Fruit fly (Drosophila melanogaster) whole organism, embryonic: Measurements from ENCODE around the gene CG10147.
A peak's percentile ranks its signal among the peaks of the same experiment; 100 is the strongest.

Experiments
- Atf-2 ChIP-seq: fragments of 200-800 bp; sonication (Bioruptor generic); optimal IDR thresholded peaks from 2 replicates; lab custom pipeline; 2016; ENCODE audit warnings: missing biosample characterization, missing genetic modification characterization
- Bgb ChIP-seq: fragments of 200-800 bp; sonication (Bioruptor generic); IDR thresholded peaks from 2 replicates; pipeline ENCODE4 v1.3.6; 2022; ENCODE audit warnings: missing biosample characterization, missing genetic modification characterization; ENCODE audit not compliant: partially characterized antibody
- CG11093 ChIP-seq: fragments of 200-800 bp; sonication (Bioruptor generic); IDR thresholded peaks from 3 replicates; pipeline ENCODE4 v1.3.6; 2022; ENCODE audit warnings: missing biosample characterization, missing genetic modification characterization
- CG11247 ChIP-seq: fragments of 200-800 bp; sonication (Bioruptor generic); IDR thresholded peaks from 2 replicates; pipeline ENCODE4 v1.3.6; 2022; ENCODE audit warnings: missing biosample characterization, missing genetic modification characterization
- CG12236 ChIP-seq: fragments of 200-800 bp; sonication (Bioruptor generic); optimal IDR thresholded peaks from 2 replicates; lab custom pipeline; 2016; ENCODE audit warnings: missing biosample characterization, missing genetic modification characterization
- CG12769 ChIP-seq: fragments of 200-800 bp; sonication (Bioruptor generic); optimal IDR thresholded peaks from 2 replicates; lab custom pipeline; 2019; ENCODE audit warnings: missing biosample characterization, mild to moderate bottlenecking, missing genetic modification characterization, moderate library complexity
- CG18011 ChIP-seq: fragments of 200-800 bp; sonication (Bioruptor generic); optimal IDR thresholded peaks from 2 replicates; lab custom pipeline; 2017; ENCODE audit warnings: missing biosample characterization, missing genetic modification characterization, mild to moderate bottlenecking, moderate library complexity, missing genotype
- CG18476 ChIP-seq: fragments of 200-800 bp; sonication (Bioruptor generic); optimal IDR thresholded peaks from 2 replicates; lab custom pipeline; 2016; ENCODE audit warnings: missing biosample characterization, mild to moderate bottlenecking, missing genetic modification characterization
- CG18619 ChIP-seq: fragments of 200-800 bp; sonication (Bioruptor generic); optimal IDR thresholded peaks from 3 replicates; lab custom pipeline; 2017; ENCODE audit warnings: missing biosample characterization, mild to moderate bottlenecking, missing genetic modification characterization
- CG2129 ChIP-seq: fragments of 200-800 bp; sonication (Bioruptor generic); IDR thresholded peaks from 2 replicates; pipeline ENCODE4 v1.3.6; 2022; ENCODE audit warnings: missing biosample characterization, missing genetic modification characterization; ENCODE audit not compliant: partially characterized antibody
- CG31441 ChIP-seq: fragments of 200-800 bp; sonication (Bioruptor generic); IDR thresholded peaks from 2 replicates; pipeline ENCODE4 v1.3.6; 2022; ENCODE audit warnings: missing biosample characterization, missing genetic modification characterization
- CG4328 ChIP-seq: fragments of 200-800 bp; sonication (Bioruptor generic); optimal IDR thresholded peaks from 3 replicates; lab custom pipeline; 2017; ENCODE audit warnings: missing biosample characterization, missing genetic modification reagents, missing genetic modification characterization
- CG4820 ChIP-seq: fragments of 200-800 bp; sonication (Bioruptor generic); optimal IDR thresholded peaks from 3 replicates; lab custom pipeline; 2016; ENCODE audit warnings: missing biosample characterization, missing genetic modification characterization
- CG7372 ChIP-seq: fragments of 200-800 bp; sonication (Bioruptor generic); IDR thresholded peaks from 2 replicates; pipeline ENCODE4 v1.3.6; 2022; ENCODE audit warnings: missing biosample characterization, missing genetic modification characterization
- CG7928 ChIP-seq: fragments of 200-800 bp; sonication (Bioruptor generic); optimal IDR thresholded peaks from 2 replicates; lab custom pipeline; 2017; ENCODE audit warnings: missing biosample characterization, mild to moderate bottlenecking, missing genetic modification characterization
- CG9932 ChIP-seq: fragments of 200-800 bp; sonication (Bioruptor generic); IDR thresholded peaks from 2 replicates; pipeline ENCODE4 v1.3.6; 2022; ENCODE audit warnings: missing biosample characterization, missing genetic modification characterization
- Camta ChIP-seq: fragments of 200-800 bp; sonication (Bioruptor generic); optimal IDR thresholded peaks from 2 replicates; lab custom pipeline; 2016; ENCODE audit warnings: missing biosample characterization, missing genetic modification characterization
- D ChIP-seq, 2 experiments: fragments of 200-800 bp in 1 of 2; fragments of >200 bp in 1 of 2; sonication (Bioruptor generic) in 1 of 2; optimal IDR thresholded peaks; 2 replicates in 1 of 2; 3 replicates in 1 of 2; lab custom pipeline; 2017; ENCODE audit warnings: mild to moderate bottlenecking in 1 of 2, missing biosample characterization in 1 of 2, missing genetic modification characterization in 1 of 2, missing genetic modification reagents in 1 of 2
- Dref ChIP-seq: fragments of 200-800 bp; sonication (Bioruptor generic); IDR thresholded peaks from 2 replicates; pipeline ENCODE4 v1.3.6; 2022; ENCODE audit warnings: missing biosample characterization, missing genetic modification characterization
- Jarid2 ChIP-seq: fragments of 200-800 bp; sonication (Bioruptor generic); optimal IDR thresholded peaks from 3 replicates; lab custom pipeline; 2017; ENCODE audit warnings: mild to moderate bottlenecking, missing biosample characterization, missing genetic modification reagents, missing genetic modification characterization
- Lhr ChIP-seq: fragments of 200-800 bp; sonication (Bioruptor generic); optimal IDR thresholded peaks from 3 replicates; lab custom pipeline; 2017; ENCODE audit warnings: mild to moderate bottlenecking, missing biosample characterization, missing genetic modification reagents, missing genetic modification characterization
- Scr ChIP-seq: fragments of 200-800 bp; sonication (Bioruptor generic); IDR thresholded peaks from 2 replicates; pipeline ENCODE4 v1.3.6; 2022; ENCODE audit warnings: missing biosample characterization, missing genetic modification characterization; ENCODE audit not compliant: partially characterized antibody
- Sry-δ ChIP-seq: fragments of 200-800 bp; sonication (Bioruptor generic); optimal IDR thresholded peaks from 2 replicates; lab custom pipeline; 2016; ENCODE audit warnings: missing biosample characterization, missing genetic modification characterization
- Xbp1 ChIP-seq: fragments of 200-800 bp; sonication (Bioruptor generic); optimal IDR thresholded peaks from 3 replicates; lab custom pipeline; 2016; ENCODE audit warnings: missing biosample characterization, mild to moderate bottlenecking, missing genetic modification characterization
- caup ChIP-seq: fragments of 200-800 bp; sonication (Bioruptor generic); optimal IDR thresholded peaks from 3 replicates; lab custom pipeline; 2017; ENCODE audit warnings: missing biosample characterization, mild to moderate bottlenecking, missing genetic modification characterization, moderate library complexity; ENCODE audit not compliant: severe bottlenecking
- ci ChIP-seq: fragments of 200-800 bp; sonication (Bioruptor generic); IDR thresholded peaks from 3 replicates; pipeline ENCODE4 v1.3.6; 2022; ENCODE audit warnings: missing biosample characterization, missing genetic modification characterization
- dan ChIP-seq: fragments of 200-800 bp; sonication (Bioruptor generic); IDR thresholded peaks from 2 replicates; pipeline ENCODE4 v1.3.6; 2022; ENCODE audit warnings: missing biosample characterization, missing genetic modification characterization
- dpn ChIP-seq, 2 experiments: fragments of 200-800 bp; sonication (Bioruptor generic); optimal IDR thresholded peaks; 3 replicates each; lab custom pipeline; 2016; ENCODE audit warnings: missing biosample characterization in 2 of 2, missing genetic modification characterization in 2 of 2
- gce ChIP-seq: fragments of 200-800 bp; sonication (Bioruptor generic); IDR thresholded peaks from 3 replicates; pipeline ENCODE4 v1.3.6; 2022; ENCODE audit warnings: missing biosample characterization, missing genetic modification characterization
- gt ChIP-seq: fragments of 200-800 bp; sonication (Bioruptor generic); IDR thresholded peaks from 2 replicates; pipeline ENCODE4 v1.3.6; 2022; ENCODE audit warnings: missing biosample characterization, missing genetic modification characterization
- inv ChIP-seq: fragments of 200-800 bp; sonication (Bioruptor generic); IDR thresholded peaks from 2 replicates; pipeline ENCODE4 v1.3.6; 2022; ENCODE audit warnings: missing biosample characterization, missing genetic modification characterization; ENCODE audit not compliant: partially characterized antibody
- knrl ChIP-seq: fragments of 200-800 bp; sonication (Bioruptor generic); IDR thresholded peaks from 3 replicates; pipeline ENCODE4 v1.3.6; 2022; ENCODE audit warnings: missing biosample characterization, missing genetic modification characterization; ENCODE audit not compliant: partially characterized antibody
- lmd ChIP-seq: fragments of 200-800 bp; sonication (Bioruptor generic); IDR thresholded peaks from 2 replicates; pipeline ENCODE4 v1.3.6; 2022; ENCODE audit warnings: missing biosample characterization, missing genetic modification characterization
- lola ChIP-seq, 3 experiments: fragments of >200 bp in 2 of 3; fragments of 200-800 bp in 1 of 3; sonication (Bioruptor generic) in 1 of 3; optimal IDR thresholded peaks; 2 replicates each; lab custom pipeline; 2017 to 2019; ENCODE audit warnings: missing biosample characterization in 3 of 3, missing genetic modification characterization in 3 of 3, mild to moderate bottlenecking in 1 of 3, moderate library complexity in 1 of 3
- nau ChIP-seq: fragments of 200-800 bp; sonication (Bioruptor generic); optimal IDR thresholded peaks from 3 replicates; lab custom pipeline; 2017; ENCODE audit warnings: missing biosample characterization, mild to moderate bottlenecking, missing genetic modification characterization, missing genetic modification reagents
- nom ChIP-seq: fragments of 200-800 bp; sonication (Bioruptor generic); optimal IDR thresholded peaks from 2 replicates; lab custom pipeline; 2017; ENCODE audit warnings: missing biosample characterization, missing genetic modification characterization, mild to moderate bottlenecking, moderate library complexity, missing genetic modification reagents
- psq ChIP-seq: fragments of 200-800 bp; sonication (Bioruptor generic); optimal IDR thresholded peaks from 2 replicates; lab custom pipeline; 2017; ENCODE audit warnings: missing biosample characterization, missing genetic modification characterization
- repo ChIP-seq: fragments of 200-800 bp; sonication (Bioruptor generic); optimal IDR thresholded peaks from 2 replicates; lab custom pipeline; 2016; ENCODE audit warnings: missing biosample characterization, missing genetic modification characterization
- rib ChIP-seq: fragments of 200-800 bp; sonication (Bioruptor generic); IDR thresholded peaks from 2 replicates; pipeline ENCODE4 v1.3.6; 2022; ENCODE audit warnings: missing biosample characterization, missing genetic modification characterization
- sd ChIP-seq: fragments of 200-800 bp; sonication (Bioruptor generic); optimal IDR thresholded peaks from 3 replicates; lab custom pipeline; 2018; ENCODE audit warnings: missing biosample characterization, mild to moderate bottlenecking, missing genetic modification characterization, moderate library complexity
- sisA ChIP-seq: fragments of 200-800 bp; sonication (Bioruptor generic); IDR thresholded peaks from 2 replicates; pipeline ENCODE4 v1.3.6; 2022; ENCODE audit warnings: missing biosample characterization, missing genetic modification characterization
- slou ChIP-seq: fragments of 200-800 bp; sonication (Bioruptor generic); optimal IDR thresholded peaks from 3 replicates; lab custom pipeline; 2016; ENCODE audit warnings: missing biosample characterization, missing genetic modification characterization
- stwl ChIP-seq: fragments of 200-800 bp; sonication (Bioruptor generic); optimal IDR thresholded peaks from 3 replicates; lab custom pipeline; 2018; ENCODE audit warnings: missing biosample characterization, mild to moderate bottlenecking, missing genetic modification characterization, moderate library complexity
- tap ChIP-seq: fragments of 200-800 bp; optimal IDR thresholded peaks from 3 replicates; lab custom pipeline; 2019; ENCODE audit warnings: missing biosample characterization, mild to moderate bottlenecking, missing genetic modification characterization, moderate library complexity
- tio ChIP-seq: fragments of 200-800 bp; sonication (Bioruptor generic); optimal IDR thresholded peaks from 2 replicates; lab custom pipeline; 2017; ENCODE audit warnings: missing biosample characterization, missing genetic modification characterization, inconsistent platforms
- zf30C ChIP-seq: fragments of 200-800 bp; sonication (Bioruptor generic); optimal IDR thresholded peaks from 3 replicates; lab custom pipeline; 2018; ENCODE audit warnings: missing biosample characterization, mild to moderate bottlenecking, missing genetic modification characterization
- zfh2 ChIP-seq: fragments of 200-800 bp; sonication (Bioruptor generic); optimal IDR thresholded peaks from 2 replicates; lab custom pipeline; 2016; ENCODE audit warnings: missing biosample characterization, missing genetic modification characterization

Gene CG10147

dm6 chr3L:6494928-6495806 is 6.9 kb upstream of the CG10147 start, which contains the start of the genes Vps8 and sfl (continued):
- TF ChIP-seq Bgb (peak; percentile 88), knrl (GFP tag; lab: Robert Waterston, UW) (peak; percentile 88), nom (GFP tag; lab: Kevin White, UChicago) (no peak), dan (no peak), CG2129 (GFP tag; lab: Robert Waterston, UW) (peak; percentile 70; the same call in 1 of the 2 replicates), stwl (peak; percentile 50), zf30C (GFP tag; lab: Kevin White, UChicago) (no peak), CG18011 (GFP tag; lab: Kevin White, UChicago) (no peak), CG12236 (no peak), rib (no peak), Xbp1 (GFP tag; lab: Kevin White, UChicago) (peak; percentile 15), CG11247 (no peak), psq (GFP tag; lab: Kevin White, UChicago) (no peak), Camta (GFP tag; lab: Kevin White, UChicago) (no peak), Atf-2 (no peak), dpn (GFP tag; optimal IDR thresholded peaks at IDR 0.05; lab: Kevin White, UChicago) (peak in 1 of 2 experiments; percentile 37), Lhr (GFP tag; lab: Kevin White, UChicago) (peak; percentile 32), CG4328 (peak; percentile 16), Dref (peak; percentile 86), ci (GFP tag; lab: Robert Waterston, UW) (peak; percentile 25; the same call in 1 of the 3 replicates), Jarid2 (peak; percentile 94), nau (no peak), Scr (peak; percentile 90), tio (GFP tag; lab: Kevin White, UChicago) (no peak), gt (GFP tag; lab: Robert Waterston, UW) (no peak), CG31441 (peak; percentile 47; the same call in 1 of the 2 replicates), lmd (peak; percentile 37; the same call in 1 of the 2 replicates), sd (no peak), Sry-δ (GFP tag; lab: Kevin White, UChicago) (peak; percentile 93), CG18619 (GFP tag; lab: Kevin White, UChicago) (peak; percentile 1), CG18476 (GFP tag; lab: Kevin White, UChicago) (peak; percentile 30), inv (GFP tag; lab: Robert Waterston, UW) (peak; percentile 82; the same call in 1 of the 2 replicates), caup (GFP tag; lab: Kevin White, UChicago) (no peak), zfh2 (no peak), CG11093 (GFP tag; lab: Robert Waterston, UW) (no peak), D (optimal IDR thresholded peaks at IDR 0.05; lab: Kevin White, UChicago) (no peak), D (GFP tag; optimal IDR thresholded peaks at IDR 0.05; lab: Kevin White, UChicago) (no peak), lola (GFP tag; optimal IDR thresholded peaks at IDR 0.05; lab: Kevin White, UChicago) (peak in 1 of 3 experiments; percentile 22), CG12769 (tag; lab: Kevin White, UChicago) (no peak), CG7928 (peak; percentile 21), CG4820 (no peak), sisA (no peak), tap (tag; lab: Kevin White, UChicago) (no peak), repo (no peak), CG7372 (GFP tag; lab: Robert Waterston, UW) (no peak), gce (GFP tag; lab: Robert Waterston, UW) (peak; percentile 15; the same call in 1 of the 3 replicates), CG9932 (peak; percentile 68), slou (GFP tag; lab: Kevin White, UChicago) (no peak)
